Fruit fly (Drosophila melanogaster): ENCODE measurements around the gene mnb.

The mnb gene

dm6 chrX:17875695-17876094 is 11.3 kb downstream of the mnb start:
- TF ChIP-seq HLH106 (tag; optimal IDR thresholded peaks at IDR 0.05), result no peak
- TF ChIP-seq Rel (GFP tag; optimal IDR thresholded peaks at IDR 0.05), result no peak
- TF ChIP-seq Rel (tag; optimal IDR thresholded peaks at IDR 0.05), result peak; percentile 1
- TF ChIP-seq CG32264 (GFP tag; optimal IDR thresholded peaks at IDR 0.05), result no peak
- TF ChIP-seq Jra (GFP tag; optimal IDR thresholded peaks at IDR 0.05), result no peak

DNA sequence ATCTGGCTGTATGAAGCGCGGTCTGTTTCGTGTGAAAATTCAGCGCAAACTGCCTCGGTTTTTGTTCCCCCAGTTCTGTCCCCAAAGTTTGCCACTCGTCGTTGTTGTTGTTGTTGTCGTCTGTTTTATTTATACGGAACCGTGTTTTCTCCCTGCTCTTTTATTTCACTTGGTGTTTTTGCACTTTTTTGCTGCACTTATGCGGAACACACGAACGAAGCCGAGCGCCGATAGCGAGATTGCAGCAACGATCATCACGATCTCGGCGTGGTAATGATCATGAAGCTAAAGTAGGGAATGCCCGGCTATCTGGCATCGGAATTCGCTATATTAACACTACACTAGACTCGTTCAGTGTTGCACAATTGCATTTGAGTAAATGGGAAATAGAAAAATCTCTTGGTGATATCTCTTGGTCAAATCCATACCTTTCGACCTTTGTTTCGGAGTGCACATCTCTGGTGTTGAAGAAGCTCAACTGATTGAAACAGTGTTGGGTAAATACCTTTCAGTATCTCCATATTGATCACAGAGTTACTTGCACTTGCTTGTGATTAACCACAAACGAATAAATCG is 11.9 kb downstream of the mnb start:
- TF ChIP-seq foxo (GFP tag; optimal IDR thresholded peaks at IDR 0.05) (peak in 1 of 2 experiments; percentile 49), N (GFP tag; optimal IDR thresholded peaks at IDR 0.05) (no peak), Sp1 (GFP tag; optimal IDR thresholded peaks at IDR 0.05) (no peak), pan (optimal IDR thresholded peaks at IDR 0.05) (no peak), CG9705 (GFP tag; optimal IDR thresholded peaks at IDR 0.05) (no peak), usp (GFP tag; optimal IDR thresholded peaks at IDR 0.05) (no peak), Vsx2 (GFP tag; optimal IDR thresholded peaks at IDR 0.05; ENCODE audit: partially characterized antibody) (no peak), rgr (GFP tag; optimal IDR thresholded peaks at IDR 0.05) (no peak), dsf (GFP tag; optimal IDR thresholded peaks at IDR 0.05; ENCODE audit: borderline replicate concordance) (no peak), Mio (GFP tag; optimal IDR thresholded peaks at IDR 0.05) (no peak), ey (GFP tag; optimal IDR thresholded peaks at IDR 0.05) (no peak), fru (GFP tag; optimal IDR thresholded peaks at IDR 0.05) (peak; percentile 10), Abd-B (GFP tag; optimal IDR thresholded peaks at IDR 0.05) (no peak), sage (GFP tag; optimal IDR thresholded peaks at IDR 0.05) (no peak), sv (GFP tag; optimal IDR thresholded peaks at IDR 0.05) (no peak), Jra (GFP tag; optimal IDR thresholded peaks at IDR 0.05) (no peak), jim (GFP tag; optimal IDR thresholded peaks at IDR 0.05) (no peak), brk (GFP tag; optimal IDR thresholded peaks at IDR 0.05) (no peak), woc (GFP tag; optimal IDR thresholded peaks at IDR 0.05) (no peak), br (GFP tag; optimal IDR thresholded peaks at IDR 0.05) (no peak), HLH106 (tag; optimal IDR thresholded peaks at IDR 0.05) (no peak), Dif (GFP tag; optimal IDR thresholded peaks at IDR 0.05; ENCODE audit: partially characterized antibody) (no peak), Myc (optimal IDR thresholded peaks at IDR 0.05) (no peak), psq (GFP tag; optimal IDR thresholded peaks at IDR 0.05) (peak; percentile 27), Hr78 (GFP tag; optimal IDR thresholded peaks at IDR 0.05) (no peak), Dfd (GFP tag; optimal IDR thresholded peaks at IDR 0.05) (no peak), dmrt93B (GFP tag; optimal IDR thresholded peaks at IDR 0.05) (no peak), GATAd (GFP tag; optimal IDR thresholded peaks at IDR 0.05) (no peak), Rel (GFP tag; optimal IDR thresholded peaks at IDR 0.05) (no peak), Rel (tag; optimal IDR thresholded peaks at IDR 0.05) (peak; percentile 80), tai (GFP tag; optimal IDR thresholded peaks at IDR 0.05) (no peak), h (GFP tag; optimal IDR thresholded peaks at IDR 0.05) (peak; percentile 2), dl (GFP tag; optimal IDR thresholded peaks at IDR 0.05; ENCODE audit: insufficient read depth in 1 of 2, partially characterized antibody in 2 of 2) (no peak)

DNA sequence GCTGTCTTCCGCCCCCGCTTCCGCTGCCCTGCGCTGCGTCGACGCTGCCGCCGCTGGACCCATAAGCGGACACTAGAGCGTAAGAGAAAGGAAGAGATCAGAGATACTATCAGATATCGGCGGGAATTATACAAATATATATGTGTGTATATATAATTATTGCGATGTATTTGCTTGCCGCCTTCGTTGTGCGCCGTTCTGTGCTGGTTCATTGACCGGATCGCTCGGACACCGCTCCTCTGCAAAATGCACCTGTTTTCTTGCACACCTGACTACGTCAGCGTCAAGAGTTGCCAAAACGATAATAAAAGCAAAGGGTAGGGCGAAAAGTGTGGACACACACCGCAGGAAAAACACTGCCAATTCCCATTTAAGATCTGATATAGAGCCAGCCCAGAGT is 13.7 kb downstream of the mnb start:
- TF ChIP-seq Vsx2 (GFP tag; optimal IDR thresholded peaks at IDR 0.05; ENCODE audit: partially characterized antibody) (no peak), psq (GFP tag; optimal IDR thresholded peaks at IDR 0.05) (no peak), CrebA (GFP tag; optimal IDR thresholded peaks at IDR 0.05; ENCODE audit: borderline replicate concordance) (no peak), Rel (GFP tag; optimal IDR thresholded peaks at IDR 0.05) (no peak), Rel (tag; optimal IDR thresholded peaks at IDR 0.05) (no peak), brk (GFP tag; optimal IDR thresholded peaks at IDR 0.05) (no peak), Hnf4 (GFP tag; optimal IDR thresholded peaks at IDR 0.05) (no peak), lola (GFP tag; optimal IDR thresholded peaks at IDR 0.05) (no peak), HLH106 (tag; optimal IDR thresholded peaks at IDR 0.05) (no peak), Mio (GFP tag; optimal IDR thresholded peaks at IDR 0.05) (no peak), Sp1 (GFP tag; optimal IDR thresholded peaks at IDR 0.05) (no peak), Hr78 (GFP tag; optimal IDR thresholded peaks at IDR 0.05) (no peak), Dfd (GFP tag; optimal IDR thresholded peaks at IDR 0.05) (no peak), pan (optimal IDR thresholded peaks at IDR 0.05) (no peak), tai (GFP tag; optimal IDR thresholded peaks at IDR 0.05) (no peak), N (GFP tag; optimal IDR thresholded peaks at IDR 0.05) (no peak), Jra (GFP tag; optimal IDR thresholded peaks at IDR 0.05) (no peak)
